Worm (Caenorhabditis elegans) whole organism, L4 larva: ENCODE measurements around the gene cyp-14A2.

ENCODE experiments used
- ZK546.5 ChIP-seq, 2 experiments: sonication (generic microtip); optimal IDR thresholded peaks; 2 replicates each; lab custom pipeline; 2017; ENCODE audit warnings: missing biosample characterization in 2 of 2, missing genetic modification characterization in 2 of 2
- ama-1 ChIP-seq: fragments of 150-350 bp; optimal IDR thresholded peaks from 2 replicates; lab custom pipeline; 2014; ENCODE audit warnings: inconsistent platforms, mixed read lengths
- lin-13 ChIP-seq: fragments of 150-350 bp; optimal IDR thresholded peaks from 2 replicates; lab custom pipeline; 2014; ENCODE audit warnings: missing biosample characterization, missing genetic modification reagents, missing genetic modification characterization
- lsy-2 ChIP-seq, 2 experiments: fragments of 150-350 bp in 1 of 2; sonication (generic microtip) in 1 of 2; optimal IDR thresholded peaks; 2 replicates each; lab custom pipeline; 2014 to 2017; ENCODE audit warnings: missing biosample characterization in 2 of 2, missing genetic modification characterization in 2 of 2
- nhr-237 ChIP-seq: sonication (generic microtip); optimal IDR thresholded peaks from 2 replicates; lab custom pipeline; 2017; ENCODE audit warnings: missing biosample characterization, missing genetic modification characterization
- nhr-41 ChIP-seq: fragments of 200-800 bp; sonication (Bioruptor generic); IDR thresholded peaks from 2 replicates; pipeline ENCODE4 v1.3.6; 2022; ENCODE audit warnings: missing genetic modification reagents, missing genetic modification characterization, missing compliant biosample characterization
- nhr-42 ChIP-seq: fragments of 200-800 bp; sonication (Bioruptor generic); IDR thresholded peaks from 2 replicates; pipeline ENCODE4 v1.3.6; 2022; ENCODE audit warnings: missing genetic modification characterization, missing compliant biosample characterization
- pqm-1 ChIP-seq: sonication (generic microtip); optimal IDR thresholded peaks from 2 replicates; lab custom pipeline; 2017; ENCODE audit warnings: missing biosample characterization, missing genetic modification characterization
- skn-1 ChIP-seq: fragments of 150-350 bp; optimal IDR thresholded peaks from 2 replicates; lab custom pipeline; 2014; ENCODE audit warnings: missing biosample characterization, missing genetic modification characterization
- spr-3 ChIP-seq: fragments of 200-800 bp; sonication (Bioruptor generic); optimal IDR thresholded peaks from 2 replicates; lab custom pipeline; 2018; ENCODE audit warnings: mild to moderate bottlenecking, missing genetic modification characterization, missing compliant biosample characterization
- unc-62 ChIP-seq, 3 experiments: fragments of 150-350 bp in 1 of 3; sonication (generic microtip); optimal IDR thresholded peaks in 2 of 3; peaks in 1 of 3; 1 replicate in 1 of 3; 2 replicates in 2 of 3; lab custom pipeline; 2014 to 2017; ENCODE audit warnings: missing biosample characterization in 3 of 3, missing genetic modification characterization in 3 of 3, missing genetic modification reagents in 3 of 3, missing genotype in 1 of 3
- ztf-11 ChIP-seq: fragments of 150-350 bp; optimal IDR thresholded peaks from 2 replicates; lab custom pipeline; 2014; ENCODE audit warnings: missing biosample characterization, missing genetic modification characterization

DNA sequence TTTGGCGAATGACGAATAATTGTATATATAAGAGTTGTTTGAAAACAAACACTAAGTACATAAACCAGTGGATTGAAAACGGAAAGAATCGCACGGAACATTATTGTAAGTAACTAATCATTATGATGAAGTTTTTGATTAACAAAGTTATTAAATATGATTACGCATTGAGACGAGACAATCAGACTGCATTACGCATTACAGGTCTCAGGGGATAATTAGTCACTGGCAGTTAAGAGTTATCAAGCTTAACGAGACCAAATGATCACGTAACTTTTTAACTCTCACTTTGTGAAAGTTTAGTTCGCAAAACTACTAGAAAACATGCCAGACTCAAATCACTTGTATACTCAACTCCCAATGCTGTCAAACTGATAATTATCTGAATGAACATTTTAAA lies 33.9 kb upstream of the cyp-14A2 start, which contains the start of gene srd-42:
- TF ChIP-seq unc-62 (GFP tag; optimal IDR thresholded peaks at IDR 0.05 in 1 of 2; lab: Kevin White, UChicago) (no peak), unc-62 (tag; optimal IDR thresholded peaks at IDR 0.05; lab: Kevin White, UChicago) (no peak), skn-1 (no peak), nhr-237 (tag; lab: Kevin White, UChicago) (no peak), nhr-41 (GFP tag; lab: Robert Waterston, UW) (no peak), ZK546.5 (tag; optimal IDR thresholded peaks at IDR 0.05; lab: Kevin White, UChicago) (no peak), lin-13 (GFP tag; lab: Kevin White, UChicago) (no peak), nhr-42 (GFP tag; lab: Robert Waterston, UW) (no peak), pqm-1 (tag; lab: Kevin White, UChicago) (no peak), spr-3 (no peak), ama-1 (no peak), lsy-2 (tag; optimal IDR thresholded peaks at IDR 0.05; lab: Kevin White, UChicago) (no peak), ztf-11 (tag; lab: Kevin White, UChicago) (no peak)
